Fruit fly (Drosophila melanogaster): Measurements from ENCODE around the gene CG11089.

CG11089 gene

dm6 chr3R:24841635-24842034, 35.2 kb upstream of the CG11089 start, which contains the start of gene Esp:
TSS of gene Esp (plus strand) at chr3R:24841935.
- TF ChIP-seq sage (GFP tag; optimal IDR thresholded peaks at IDR 0.05): no peak
- TF ChIP-seq jim (GFP tag; optimal IDR thresholded peaks at IDR 0.05): no peak
- TF ChIP-seq Dif (GFP tag; optimal IDR thresholded peaks at IDR 0.05; ENCODE audit: partially characterized antibody): no peak
- TF ChIP-seq OdsH (GFP tag; optimal IDR thresholded peaks at IDR 0.05): no peak
- TF ChIP-seq Hnf4 (GFP tag; optimal IDR thresholded peaks at IDR 0.05): no peak
- no peak for TF ChIP-seq dmrt93B (GFP tag; optimal IDR thresholded peaks at IDR 0.05)
- no peak for TF ChIP-seq Mio (GFP tag; optimal IDR thresholded peaks at IDR 0.05)
- no peak for TF ChIP-seq pan (optimal IDR thresholded peaks at IDR 0.05)
- TF ChIP-seq Rel (GFP tag; optimal IDR thresholded peaks at IDR 0.05): no peak
- no peak for TF ChIP-seq Rel (tag; optimal IDR thresholded peaks at IDR 0.05)
- TF ChIP-seq Myc (optimal IDR thresholded peaks at IDR 0.05): no peak
- TF ChIP-seq Sp1 (GFP tag; optimal IDR thresholded peaks at IDR 0.05): no peak
- TF ChIP-seq lola (GFP tag; optimal IDR thresholded peaks at IDR 0.05): no peak
- TF ChIP-seq Jra (GFP tag; optimal IDR thresholded peaks at IDR 0.05): no peak
- TF ChIP-seq GATAd (GFP tag; optimal IDR thresholded peaks at IDR 0.05): no peak
- no peak for TF ChIP-seq fru (GFP tag; optimal IDR thresholded peaks at IDR 0.05)
- TF ChIP-seq CrebA (GFP tag; optimal IDR thresholded peaks at IDR 0.05; ENCODE audit: borderline replicate concordance): no peak
- no peak for TF ChIP-seq Abd-B (GFP tag; optimal IDR thresholded peaks at IDR 0.05)
- TF ChIP-seq sv (GFP tag; optimal IDR thresholded peaks at IDR 0.05): no peak

- no peak for TF ChIP-seq br (GFP tag; optimal IDR thresholded peaks at IDR 0.05)
- TF ChIP-seq usp (GFP tag; optimal IDR thresholded peaks at IDR 0.05): no peak
- TF ChIP-seq Hr83 (GFP tag; optimal IDR thresholded peaks at IDR 0.05; ENCODE audit: poor library complexity, severe bottlenecking): no peak
- TF ChIP-seq dl (GFP tag; optimal IDR thresholded peaks at IDR 0.05; ENCODE audit: insufficient read depth in 1 of 2, partially characterized antibody in 2 of 2): no peak
- TF ChIP-seq psq (GFP tag; optimal IDR thresholded peaks at IDR 0.05): no peak
- TF ChIP-seq woc (GFP tag; optimal IDR thresholded peaks at IDR 0.05): no peak
- TF ChIP-seq Abd-B (GFP tag; optimal IDR thresholded peaks at IDR 0.05): no peak
- no peak for TF ChIP-seq Hnf4 (GFP tag; optimal IDR thresholded peaks at IDR 0.05)
- no peak for TF ChIP-seq CG32264 (GFP tag; optimal IDR thresholded peaks at IDR 0.05)
- no peak for TF ChIP-seq Jra (GFP tag; optimal IDR thresholded peaks at IDR 0.05)
- TF ChIP-seq CrebA (GFP tag; optimal IDR thresholded peaks at IDR 0.05; ENCODE audit: borderline replicate concordance): no peak
- no peak for TF ChIP-seq Hr78 (GFP tag; optimal IDR thresholded peaks at IDR 0.05)
- TF ChIP-seq tai (GFP tag; optimal IDR thresholded peaks at IDR 0.05): no peak
- TF ChIP-seq dmrt93B (GFP tag; optimal IDR thresholded peaks at IDR 0.05): no peak
- TF ChIP-seq sv (GFP tag; optimal IDR thresholded peaks at IDR 0.05): no peak
- TF ChIP-seq Rel (GFP tag; optimal IDR thresholded peaks at IDR 0.05): no peak
- TF ChIP-seq Rel (tag; optimal IDR thresholded peaks at IDR 0.05): no peak
- TF ChIP-seq Dfd (GFP tag; optimal IDR thresholded peaks at IDR 0.05): no peak
- no peak for TF ChIP-seq CG9705 (GFP tag; optimal IDR thresholded peaks at IDR 0.05)
- TF ChIP-seq sage (GFP tag; optimal IDR thresholded peaks at IDR 0.05): no peak
Measured at dm6 chr3R:24845148-24845547, 31.7 kb upstream of the CG11089 start.

- TF ChIP-seq dsf (GFP tag; optimal IDR thresholded peaks at IDR 0.05; ENCODE audit: borderline replicate concordance) (no peak), Rel (GFP tag; optimal IDR thresholded peaks at IDR 0.05) (no peak), Rel (tag; optimal IDR thresholded peaks at IDR 0.05) (peak; percentile 52), Sp1 (GFP tag; optimal IDR thresholded peaks at IDR 0.05) (no peak), lola (GFP tag; optimal IDR thresholded peaks at IDR 0.05) (no peak), brk (GFP tag; optimal IDR thresholded peaks at IDR 0.05) (no peak)
Measured at dm6 chr3R:24845952-24846848, 30.6 kb upstream of the CG11089 start.

dm6 chr3R:24850420-24850819, 26.4 kb upstream of the CG11089 start, which contains the start of gene CG7006:
TSS of gene CG7006 (plus strand) at chr3R:24850627.
- TF ChIP-seq br (GFP tag; optimal IDR thresholded peaks at IDR 0.05) (peak; percentile 80), h (GFP tag; optimal IDR thresholded peaks at IDR 0.05) (peak; percentile 85), rgr (GFP tag; optimal IDR thresholded peaks at IDR 0.05) (peak; percentile 89), Hr83 (GFP tag; optimal IDR thresholded peaks at IDR 0.05; ENCODE audit: poor library complexity, severe bottlenecking) (peak; percentile 98), tai (GFP tag; optimal IDR thresholded peaks at IDR 0.05) (no peak), CG9705 (GFP tag; optimal IDR thresholded peaks at IDR 0.05) (peak; percentile 74), Myc (optimal IDR thresholded peaks at IDR 0.05) (peak; percentile 63), OdsH (GFP tag; optimal IDR thresholded peaks at IDR 0.05) (peak; percentile 71), CG32264 (GFP tag; optimal IDR thresholded peaks at IDR 0.05) (no peak), Hr78 (GFP tag; optimal IDR thresholded peaks at IDR 0.05) (no peak), GATAd (GFP tag; optimal IDR thresholded peaks at IDR 0.05) (peak; percentile 46), pan (optimal IDR thresholded peaks at IDR 0.05) (no peak), N (GFP tag; optimal IDR thresholded peaks at IDR 0.05) (no peak), sage (GFP tag; optimal IDR thresholded peaks at IDR 0.05) (no peak), dmrt93B (GFP tag; optimal IDR thresholded peaks at IDR 0.05) (peak; percentile 54), dsf (GFP tag; optimal IDR thresholded peaks at IDR 0.05; ENCODE audit: borderline replicate concordance) (peak; percentile 76), psq (GFP tag; optimal IDR thresholded peaks at IDR 0.05) (peak; percentile 74), Abd-B (GFP tag; optimal IDR thresholded peaks at IDR 0.05) (no peak), foxo (GFP tag; optimal IDR thresholded peaks at IDR 0.05) (peak in 1 of 2 experiments; percentile 88), woc (GFP tag; optimal IDR thresholded peaks at IDR 0.05) (no peak), brk (GFP tag; optimal IDR thresholded peaks at IDR 0.05) (no peak), Rel (GFP tag; optimal IDR thresholded peaks at IDR 0.05) (no peak), Rel (tag; optimal IDR thresholded peaks at IDR 0.05) (peak; percentile 27), ey (GFP tag; optimal IDR thresholded peaks at IDR 0.05) (peak; percentile 74), Sp1 (GFP tag; optimal IDR thresholded peaks at IDR 0.05) (no peak), Mio (GFP tag; optimal IDR thresholded peaks at IDR 0.05) (peak; percentile 2), Jra (GFP tag; optimal IDR thresholded peaks at IDR 0.05) (peak; percentile 89), dl (GFP tag; optimal IDR thresholded peaks at IDR 0.05; ENCODE audit: insufficient read depth in 1 of 2, partially characterized antibody in 2 of 2) (no peak), usp (GFP tag; optimal IDR thresholded peaks at IDR 0.05) (no peak), lola (GFP tag; optimal IDR thresholded peaks at IDR 0.05) (no peak), jim (GFP tag; optimal IDR thresholded peaks at IDR 0.05) (peak; percentile 27)
